Fruit fly (Drosophila melanogaster): Measurements from ENCODE around the gene Samuel.
A peak's percentile ranks its signal among the peaks of the same experiment; 100 is the strongest.

Samuel gene

DNA sequence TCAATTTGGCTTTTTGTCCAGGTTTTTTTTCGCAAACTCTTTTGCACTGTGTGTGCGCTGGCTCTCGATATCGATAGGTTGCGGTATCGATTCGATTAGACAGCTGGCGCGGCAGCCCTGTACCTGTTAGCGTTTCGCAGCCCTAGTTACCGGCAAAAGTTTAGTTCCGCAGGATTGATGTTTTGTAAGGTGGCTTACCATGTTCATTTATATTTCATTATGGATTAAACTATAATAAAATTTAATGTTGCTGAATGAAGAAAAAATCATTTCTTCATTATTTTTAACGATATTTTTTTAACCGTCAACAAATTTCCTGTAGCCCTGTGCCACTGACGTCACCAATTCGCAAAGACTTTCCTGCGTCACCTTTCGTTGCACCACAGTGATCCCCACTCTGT, 39.8 kb upstream of the Samuel start, which contains the start of gene Reps (continued):
- peak; percentile 98 for TF ChIP-seq Sox102F (GFP tag; optimal IDR thresholded peaks at IDR 0.05)
- no peak for TF ChIP-seq hth (optimal IDR thresholded peaks at IDR 0.05)
- TF ChIP-seq bsh (GFP tag; optimal IDR thresholded peaks at IDR 0.05) = peak; percentile 87 to 99
- peak; percentile 97 for TF ChIP-seq Taf1 (GFP tag; IDR thresholded peaks at IDR 0.05)
- TF ChIP-seq CG13624 (GFP tag; optimal IDR thresholded peaks at IDR 0.05) = peak; percentile 98
- peak; percentile 99 for TF ChIP-seq ara (GFP tag; IDR thresholded peaks at IDR 0.05)
- peak; percentile 91 for TF ChIP-seq hkb (optimal IDR thresholded peaks at IDR 0.05)
- TF ChIP-seq hkb (GFP tag; IDR thresholded peaks at IDR 0.05) = peak; percentile 99
- TF ChIP-seq CG2889 (GFP tag; IDR thresholded peaks at IDR 0.05) = peak; percentile 98
- peak; percentile 96 for TF ChIP-seq luna (GFP tag; optimal IDR thresholded peaks at IDR 0.05)
- peak; percentile 74 for TF ChIP-seq Dll (GFP tag; IDR thresholded peaks at IDR 0.05; ENCODE audit: partially characterized antibody)
- TF ChIP-seq CG2875 (GFP tag; optimal IDR thresholded peaks at IDR 0.05) = peak; percentile 97
- TF ChIP-seq CG9215 (GFP tag; IDR thresholded peaks at IDR 0.05) = peak; percentile 98
- TF ChIP-seq Dip2 (GFP tag; IDR thresholded peaks at IDR 0.05) = peak; percentile 76
- TF ChIP-seq CG11560 (tag; IDR thresholded peaks at IDR 0.05) = peak; percentile 94
- TF ChIP-seq CG11723 (GFP tag; optimal IDR thresholded peaks at IDR 0.05) = peak; percentile 97
- TF ChIP-seq wor (GFP tag; IDR thresholded peaks at IDR 0.05) = peak; percentile 98
- peak; percentile 98 for TF ChIP-seq CG18476 (GFP tag; optimal IDR thresholded peaks at IDR 0.05)
- no peak for TF ChIP-seq Deaf1 (tag; optimal IDR thresholded peaks at IDR 0.05)
- TF ChIP-seq Ada2b (GFP tag; IDR thresholded peaks at IDR 0.05) = peak; percentile 98
- peak; percentile 99 for TF ChIP-seq CG11695 (GFP tag; IDR thresholded peaks at IDR 0.05)
- TF ChIP-seq sisA (GFP tag; IDR thresholded peaks at IDR 0.05) = peak; percentile 99
- TF ChIP-seq CG8290 (GFP tag; optimal IDR thresholded peaks at IDR 0.05) = peak; percentile 99
- TF ChIP-seq CG8290 (tag; optimal IDR thresholded peaks at IDR 0.05) = peak; percentile 96
- TF ChIP-seq CG1529 (GFP tag; optimal IDR thresholded peaks at IDR 0.05) = peak; percentile 96
- peak; percentile 98 for TF ChIP-seq Fer2 (tag; optimal IDR thresholded peaks at IDR 0.05)
- TF ChIP-seq hb (GFP tag; IDR thresholded peaks at IDR 0.05; ENCODE audit: partially characterized antibody) = peak; percentile 68; the same call in 2 of the 3 replicates
- peak; percentile 94 for TF ChIP-seq fd64A (GFP tag; optimal IDR thresholded peaks at IDR 0.05)
- TF ChIP-seq CG12299 (tag; optimal IDR thresholded peaks at IDR 0.05) = peak; percentile 97
- TF ChIP-seq Neu2 (GFP tag; optimal IDR thresholded peaks at IDR 0.05; ENCODE audit: borderline replicate concordance) = peak; percentile 89
- peak; percentile 56; the same call in 1 of the 2 replicates for TF ChIP-seq hbn (GFP tag; IDR thresholded peaks at IDR 0.05; ENCODE audit: partially characterized antibody)
- peak; percentile 98 for TF ChIP-seq danr (GFP tag; IDR thresholded peaks at IDR 0.05)
- peak; percentile 97 for TF ChIP-seq CG7786 (GFP tag; optimal IDR thresholded peaks at IDR 0.05)
- TF ChIP-seq Spps (tag; optimal IDR thresholded peaks at IDR 0.05) = peak; percentile 98
- TF ChIP-seq CG12155 (GFP tag; optimal IDR thresholded peaks at IDR 0.05) = peak; percentile 98
- peak; percentile 91 for TF ChIP-seq TFAM (GFP tag; optimal IDR thresholded peaks at IDR 0.05)
- peak; percentile 99 for TF ChIP-seq CG32772 (GFP tag; IDR thresholded peaks at IDR 0.05)
- TF ChIP-seq CG8359 (GFP tag; optimal IDR thresholded peaks at IDR 0.05; ENCODE audit: borderline replicate concordance) = peak; percentile 94
- TF ChIP-seq crol (GFP tag; IDR thresholded peaks at IDR 0.05) = peak; percentile 82
- peak; percentile 97 for TF ChIP-seq CG17186 (GFP tag; optimal IDR thresholded peaks at IDR 0.05)
- no peak for TF ChIP-seq CG2129 (GFP tag; IDR thresholded peaks at IDR 0.05; ENCODE audit: partially characterized antibody)
- no peak for TF ChIP-seq pita (GFP tag; optimal IDR thresholded peaks at IDR 0.05)
- peak; percentile 20; the same call in 1 of the 2 replicates for TF ChIP-seq ato (GFP tag; IDR thresholded peaks at IDR 0.05; ENCODE audit: partially characterized antibody)
- peak; percentile 99 for TF ChIP-seq lab (GFP tag; optimal IDR thresholded peaks at IDR 0.05)
- peak; percentile 93 for TF ChIP-seq Bdp1 (GFP tag; optimal IDR thresholded peaks at IDR 0.05)
- no peak for TF ChIP-seq br (optimal IDR thresholded peaks at IDR 0.05)
- TF ChIP-seq Bgb (GFP tag; IDR thresholded peaks at IDR 0.05; ENCODE audit: partially characterized antibody) = peak; percentile 56
- peak; percentile 98 for TF ChIP-seq CG8924 (tag; optimal IDR thresholded peaks at IDR 0.05)
- TF ChIP-seq oc (tag; optimal IDR thresholded peaks at IDR 0.05) = peak; percentile 97
- TF ChIP-seq caup (GFP tag; optimal IDR thresholded peaks at IDR 0.05; ENCODE audit: severe bottlenecking) = peak; percentile 98
- no peak for TF ChIP-seq Vsx1 (GFP tag; optimal IDR thresholded peaks at IDR 0.05)

All from whole organism, embryonic.